Worm (Caenorhabditis elegans) whole organism, late embryonic: ENCODE data around the gene sdz-20.

ENCODE experiments used
- ama-1 ChIP-seq: fragments of 150-350 bp; optimal IDR thresholded peaks from 2 replicates; lab custom pipeline; 2014
- ceh-6 ChIP-seq: fragments of 200-800 bp; sonication (Bioruptor generic); optimal IDR thresholded peaks from 2 replicates; lab custom pipeline; 2018; ENCODE audit warnings: mild to moderate bottlenecking, missing genetic modification characterization, missing compliant biosample characterization
- dmd-4 ChIP-seq: sonication (generic microtip); optimal IDR thresholded peaks from 2 replicates; lab custom pipeline; 2016; ENCODE audit warnings: borderline replicate concordance, missing genetic modification characterization, missing compliant biosample characterization
- ets-4 ChIP-seq: sonication (generic microtip); optimal IDR thresholded peaks from 2 replicates; lab custom pipeline; 2016; ENCODE audit warnings: missing genetic modification characterization, missing compliant biosample characterization
- hlh-15 ChIP-seq: sonication (generic microtip); optimal IDR thresholded peaks from 2 replicates; lab custom pipeline; 2016; ENCODE audit warnings: missing genetic modification characterization, missing compliant biosample characterization
- lin-11 ChIP-seq: fragments of 200-800 bp; sonication (Bioruptor generic); optimal IDR thresholded peaks from 2 replicates; lab custom pipeline; 2018; ENCODE audit warnings: mild to moderate bottlenecking, missing genetic modification characterization, missing compliant biosample characterization
- nfya-1 ChIP-seq: sonication (generic microtip); optimal IDR thresholded peaks from 2 replicates; lab custom pipeline; 2017; ENCODE audit warnings: missing genetic modification characterization, mild to moderate bottlenecking, missing compliant biosample characterization, antibody characterized with exemption, moderate library complexity
- nhr-11 ChIP-seq: fragments of 150-350 bp; optimal IDR thresholded peaks from 2 replicates; lab custom pipeline; 2014; ENCODE audit warnings: missing biosample characterization, missing genetic modification characterization
- pat-9 ChIP-seq: fragments of 200-800 bp; sonication (Bioruptor generic); optimal IDR thresholded peaks from 2 replicates; lab custom pipeline; 2018; ENCODE audit warnings: mild to moderate bottlenecking, missing genetic modification characterization, moderate library complexity, missing compliant biosample characterization
- rnt-1 ChIP-seq: sonication (generic microtip); optimal IDR thresholded peaks from 2 replicates; lab custom pipeline; 2016; ENCODE audit warnings: missing genetic modification characterization, missing compliant biosample characterization
- sox-2 ChIP-seq: fragments of 200-800 bp; sonication (Bioruptor generic); IDR thresholded peaks from 2 replicates; pipeline ENCODE4 v1.3.6; 2022; ENCODE audit warnings: missing genetic modification reagents, missing genetic modification characterization, missing compliant biosample characterization
- unc-55 ChIP-seq: sonication (generic microtip); optimal IDR thresholded peaks from 2 replicates; lab custom pipeline; 2017; ENCODE audit warnings: missing biosample characterization, missing genetic modification reagents, missing genetic modification characterization

DNA sequence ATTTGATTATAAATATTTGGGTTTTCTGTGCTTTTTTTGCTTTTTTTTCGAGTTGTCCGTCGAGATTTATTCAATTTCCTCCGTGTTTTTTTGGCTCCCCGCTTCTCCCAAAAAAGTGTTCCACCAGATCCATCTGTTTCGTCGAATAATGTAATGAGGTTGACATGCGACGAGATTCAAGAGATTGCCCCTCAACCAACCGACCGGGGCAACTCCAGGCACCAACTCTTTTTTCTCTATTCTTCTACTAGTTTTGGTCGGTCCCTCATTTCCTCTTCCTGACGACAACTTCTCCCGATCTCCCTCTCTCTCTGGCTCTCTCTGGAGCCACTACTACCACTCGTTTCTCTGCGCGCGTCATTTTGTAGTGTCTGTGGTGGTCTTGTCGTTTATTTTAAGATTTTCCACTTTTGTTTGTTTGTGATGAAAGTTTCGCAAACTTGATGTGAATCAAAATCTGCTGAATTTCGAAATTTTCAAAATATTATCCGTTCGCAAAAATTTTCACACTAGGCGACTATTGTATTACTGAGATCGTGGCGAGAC is 14.0 kb downstream of the sdz-20 start:
- TF ChIP-seq nfya-1 (tag; lab: Kevin White, UChicago) (no peak), sox-2 (GFP tag; lab: Robert Waterston, UW) (no peak), ceh-6 (GFP tag; lab: Kevin White, UChicago) (no peak), lin-11 (no peak), unc-55 (no peak), pat-9 (tag; lab: Kevin White, UChicago) (no peak), nhr-11 (tag; lab: Kevin White, UChicago) (no peak), dmd-4 (tag; lab: Kevin White, UChicago) (no peak), hlh-15 (no peak), ama-1 (no peak), ets-4 (tag; lab: Kevin White, UChicago) (no peak), rnt-1 (no peak)
